Fruit fly (Drosophila melanogaster) whole organism, adult: ENCODE data around the gene CG5846.
A peak's percentile ranks its signal among the peaks of the same experiment; 100 is the strongest.

ENCODE experiments used
- CG11617 ChIP-seq: fragments of 200-800 bp; sonication (Bioruptor generic); optimal IDR thresholded peaks from 2 replicates; lab custom pipeline; 2017; ENCODE audit warnings: mild to moderate bottlenecking, missing biosample characterization, missing genetic modification reagents, missing genetic modification characterization
- CG12768 ChIP-seq: fragments of 200-800 bp; sonication (Bioruptor generic); optimal IDR thresholded peaks from 2 replicates; lab custom pipeline; 2017; ENCODE audit warnings: missing biosample characterization, missing genetic modification characterization, mild to moderate bottlenecking, moderate library complexity, missing genetic modification reagents
- CG14711 ChIP-seq: fragments of 200-800 bp; sonication (Bioruptor generic); optimal IDR thresholded peaks from 2 replicates; lab custom pipeline; 2018; ENCODE audit warnings: missing biosample characterization, mild to moderate bottlenecking, missing genetic modification characterization, moderate library complexity
- CG1620 ChIP-seq: fragments of 200-800 bp; sonication (Bioruptor generic); optimal IDR thresholded peaks from 2 replicates; lab custom pipeline; 2016; ENCODE audit warnings: missing biosample characterization, missing genetic modification characterization
- CG33017 ChIP-seq: fragments of 200-800 bp; sonication (Bioruptor generic); optimal IDR thresholded peaks from 2 replicates; lab custom pipeline; 2018; ENCODE audit warnings: missing biosample characterization, mild to moderate bottlenecking, missing genetic modification characterization, moderate library complexity
- CG5204 ChIP-seq: fragments of 200-800 bp; sonication (Bioruptor generic); optimal IDR thresholded peaks from 2 replicates; lab custom pipeline; 2016; ENCODE audit warnings: missing biosample characterization, missing genetic modification characterization
- CG7045 ChIP-seq: fragments of 200-800 bp; sonication (Bioruptor generic); optimal IDR thresholded peaks from 2 replicates; lab custom pipeline; 2017; ENCODE audit warnings: missing biosample characterization, mild to moderate bottlenecking, missing genetic modification characterization
- CG7101 ChIP-seq: fragments of 200-800 bp; sonication (Bioruptor generic); optimal IDR thresholded peaks from 2 replicates; lab custom pipeline; 2018; ENCODE audit warnings: missing biosample characterization, mild to moderate bottlenecking, missing genetic modification characterization, moderate library complexity
- Clk ChIP-seq: fragments of 200-800 bp; sonication (Bioruptor generic); optimal IDR thresholded peaks from 2 replicates; lab custom pipeline; 2017; ENCODE audit warnings: missing biosample characterization, missing genetic modification characterization
- Crg-1 ChIP-seq: fragments of 200-800 bp; sonication (Bioruptor generic); optimal IDR thresholded peaks from 2 replicates; lab custom pipeline; 2016; ENCODE audit warnings: missing biosample characterization, missing genetic modification characterization
- Hr96 ChIP-seq: fragments of 200-800 bp; sonication (Bioruptor generic); optimal IDR thresholded peaks from 2 replicates; lab custom pipeline; 2016; ENCODE audit warnings: missing biosample characterization, missing genetic modification characterization
- Mnt ChIP-seq: fragments of 200-800 bp; sonication (Bioruptor generic); optimal IDR thresholded peaks from 2 replicates; lab custom pipeline; 2016; ENCODE audit warnings: missing biosample characterization, mild to moderate bottlenecking, missing genetic modification characterization
- bab1 ChIP-seq: fragments of 200-800 bp; sonication (Bioruptor generic); optimal IDR thresholded peaks from 3 replicates; lab custom pipeline; 2019; ENCODE audit warnings: missing biosample characterization, mild to moderate bottlenecking, missing genetic modification characterization, moderate library complexity
- cic ChIP-seq: fragments of 200-800 bp; sonication (Bioruptor generic); optimal IDR thresholded peaks from 2 replicates; lab custom pipeline; 2017; ENCODE audit warnings: missing biosample characterization, mild to moderate bottlenecking, missing genetic modification characterization, moderate library complexity
- cnc ChIP-seq, 2 experiments: fragments of >200 bp; optimal IDR thresholded peaks; 2 replicates each; lab custom pipeline; 2017
- kay ChIP-seq: fragments of 200-800 bp; sonication (Bioruptor generic); peaks from one replicate; lab custom pipeline; 2016; ENCODE audit warnings: missing biosample characterization, missing genetic modification characterization, borderline replicate concordance
- ovo ChIP-seq: fragments of 200-800 bp; sonication (Bioruptor generic); optimal IDR thresholded peaks from 2 replicates; lab custom pipeline; 2016; ENCODE audit warnings: missing biosample characterization, missing genetic modification characterization
- pad ChIP-seq: fragments of 200-800 bp; sonication (Bioruptor generic); optimal IDR thresholded peaks from 3 replicates; lab custom pipeline; 2017; ENCODE audit warnings: missing biosample characterization, missing genetic modification characterization, mild to moderate bottlenecking, moderate library complexity, missing genetic modification reagents
- tj ChIP-seq: fragments of 200-800 bp; sonication (Bioruptor generic); optimal IDR thresholded peaks from 3 replicates; lab custom pipeline; 2017; ENCODE audit warnings: missing biosample characterization, mild to moderate bottlenecking, missing genetic modification characterization, moderate library complexity
- toe ChIP-seq: fragments of 200-800 bp; sonication (Bioruptor generic); optimal IDR thresholded peaks from 2 replicates; lab custom pipeline; 2016; ENCODE audit warnings: missing biosample characterization, missing genetic modification characterization

Gene CG5846

dm6 chr2L:9996553-9996952 lies 39.5 kb upstream of the CG5846 start:
- peak; percentile 14 for TF ChIP-seq CG11617 (GFP tag; lab: Kevin White, UChicago)
- TF ChIP-seq cic = no peak

- TF ChIP-seq bab1 (GFP tag; lab: Kevin White, UChicago) = no peak
- no peak for TF ChIP-seq Clk (GFP tag; lab: Kevin White, UChicago)
- no peak for TF ChIP-seq kay (GFP tag; lab: Kevin White, UChicago)
Observed at dm6 chr2L:9994382-9994781, 37.3 kb upstream of the CG5846 start.

dm6 chr2L:9989846-9990506 lies 32.9 kb upstream of the CG5846 start:
- TF ChIP-seq Crg-1 (GFP tag; lab: Kevin White, UChicago) = no peak
- no peak for TF ChIP-seq Mnt (GFP tag; lab: Kevin White, UChicago)
- no peak for TF ChIP-seq CG12768
- TF ChIP-seq CG7101 = no peak
- TF ChIP-seq CG1620 (GFP tag; lab: Kevin White, UChicago) = no peak
- TF ChIP-seq Hr96 = no peak
- no peak for TF ChIP-seq CG33017
- TF ChIP-seq cic = no peak
- no peak for TF ChIP-seq tj
- TF ChIP-seq CG7045 (GFP tag; lab: Kevin White, UChicago) = no peak
- no peak for TF ChIP-seq kay (GFP tag; lab: Kevin White, UChicago)

dm6 chr2L:9989275-9989674 lies 32.2 kb upstream of the CG5846 start:
- TF ChIP-seq toe (GFP tag; lab: Kevin White, UChicago) = no peak
- TF ChIP-seq cnc (optimal IDR thresholded peaks at IDR 0.05; lab: Kevin White, UChicago) = no peak
- TF ChIP-seq cic = no peak
- no peak for TF ChIP-seq ovo
- no peak for TF ChIP-seq CG1620 (GFP tag; lab: Kevin White, UChicago)

dm6 chr2L:9988201-9988990 lies 31.4 kb upstream of the CG5846 start:
- TF ChIP-seq cic (no peak), CG12768 (no peak), Mnt (GFP tag; lab: Kevin White, UChicago) (no peak), CG14711 (tag; lab: Kevin White, UChicago) (no peak), CG1620 (GFP tag; lab: Kevin White, UChicago) (no peak), Hr96 (no peak), ovo (no peak), pad (no peak), CG7101 (no peak), tj (no peak), Crg-1 (GFP tag; lab: Kevin White, UChicago) (no peak), toe (GFP tag; lab: Kevin White, UChicago) (no peak), CG11617 (GFP tag; lab: Kevin White, UChicago) (no peak), cnc (optimal IDR thresholded peaks at IDR 0.05; lab: Kevin White, UChicago) (no peak)

dm6 chr2L:9986402-9987350 lies 29.6 kb upstream of the CG5846 start:
- TF ChIP-seq Crg-1 (GFP tag; lab: Kevin White, UChicago) = no peak
- no peak for TF ChIP-seq cic
- TF ChIP-seq CG33017 = no peak
- no peak for TF ChIP-seq CG11617 (GFP tag; lab: Kevin White, UChicago)
- TF ChIP-seq CG7101 = no peak
- TF ChIP-seq bab1 (GFP tag; lab: Kevin White, UChicago) = peak; percentile 71
- no peak for TF ChIP-seq CG1620 (GFP tag; lab: Kevin White, UChicago)
- no peak for TF ChIP-seq cnc (optimal IDR thresholded peaks at IDR 0.05; lab: Kevin White, UChicago)
- TF ChIP-seq Mnt (GFP tag; lab: Kevin White, UChicago) = no peak
- no peak for TF ChIP-seq Hr96
- no peak for TF ChIP-seq toe (GFP tag; lab: Kevin White, UChicago)
- TF ChIP-seq pad = peak; percentile 12
- TF ChIP-seq tj = peak; percentile 34
- no peak for TF ChIP-seq CG14711 (tag; lab: Kevin White, UChicago)
- no peak for TF ChIP-seq kay (GFP tag; lab: Kevin White, UChicago)
- no peak for TF ChIP-seq Clk (GFP tag; lab: Kevin White, UChicago)
- no peak for TF ChIP-seq CG5204 (GFP tag; lab: Kevin White, UChicago)
- TF ChIP-seq CG7045 (GFP tag; lab: Kevin White, UChicago) = no peak
- no peak for TF ChIP-seq ovo
- no peak for TF ChIP-seq CG12768
